Worm (Caenorhabditis elegans): ENCODE measurements around the gene F41B4.2.

DNA sequence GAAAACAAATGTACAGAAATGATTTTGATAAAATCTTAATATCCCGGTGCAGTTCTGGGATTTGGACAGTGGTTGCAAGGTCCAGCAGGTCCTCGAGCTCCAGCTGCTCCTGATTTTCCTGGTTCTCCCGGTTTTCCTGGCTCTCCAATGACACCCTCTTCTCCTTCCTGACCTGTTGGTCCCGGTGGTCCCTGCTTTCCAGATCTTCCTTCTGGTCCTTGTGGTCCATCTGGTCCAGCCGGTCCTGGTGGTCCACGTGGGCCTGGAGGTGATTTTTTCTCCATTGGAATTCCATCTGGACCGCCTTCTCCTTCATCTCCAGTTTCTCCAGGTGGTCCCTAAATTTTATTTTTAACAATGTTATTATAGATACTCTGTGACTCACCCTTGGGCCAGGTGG, 40.2 kb upstream of the F41B4.2 start:
- TF ChIP-seq pha-4 (tag; optimal IDR thresholded peaks at IDR 0.05), result no peak
- TF ChIP-seq ceh-83 (GFP tag; optimal IDR thresholded peaks at IDR 0.05), result no peak
- no peak for TF ChIP-seq nhr-237 (tag; optimal IDR thresholded peaks at IDR 0.05)
- TF ChIP-seq mls-2 (tag; optimal IDR thresholded peaks at IDR 0.05), result no peak
- no peak for TF ChIP-seq unc-62 (GFP tag; optimal IDR thresholded peaks at IDR 0.05)
- no peak for TF ChIP-seq lsy-2 (tag; optimal IDR thresholded peaks at IDR 0.05)
